Worm (Caenorhabditis elegans) whole organism, early embryonic: ENCODE results near the gene F56D2.3.

ENCODE experiments used
- aly-1 ChIP-seq: sonication (generic microtip); optimal IDR thresholded peaks from 2 replicates; lab custom pipeline; 2016; ENCODE audit warnings: missing genetic modification characterization, missing compliant biosample characterization
- ama-1 ChIP-seq: fragments of 150-350 bp; optimal IDR thresholded peaks from 2 replicates; lab custom pipeline; 2014
- ets-7 ChIP-seq: sonication (generic microtip); optimal IDR thresholded peaks from 2 replicates; lab custom pipeline; 2016; ENCODE audit warnings: missing genotype, missing genetic modification characterization, missing compliant biosample characterization
- hmbx-1 ChIP-seq: sonication (generic microtip); optimal IDR thresholded peaks from 2 replicates; lab custom pipeline; 2016; ENCODE audit warnings: mild to moderate bottlenecking, missing genetic modification characterization, missing compliant biosample characterization
- pes-1 ChIP-seq: fragments of 200-800 bp; sonication (Bioruptor generic); IDR thresholded peaks from 2 replicates; pipeline ENCODE4 v1.3.6; 2022; ENCODE audit warnings: missing genetic modification reagents, missing genetic modification characterization, missing compliant biosample characterization
- tbx-11 ChIP-seq: fragments of 200-800 bp; sonication (Bioruptor generic); IDR thresholded peaks from 2 replicates; pipeline ENCODE4 v1.3.6; 2022; ENCODE audit warnings: missing genetic modification characterization, missing compliant biosample characterization
- tbx-37 ChIP-seq: fragments of 200-800 bp; sonication (Bioruptor generic); conservative IDR thresholded peaks from 2 replicates; pipeline ENCODE4 v1.3.6; 2022; ENCODE audit warnings: missing genetic modification reagents, missing genetic modification characterization, missing compliant biosample characterization

- TF ChIP-seq hmbx-1 (tag; lab: Kevin White, UChicago) (no peak), ets-7 (tag; lab: Kevin White, UChicago) (no peak), tbx-37 (no peak), tbx-11 (GFP tag; lab: Robert Waterston, UW) (no peak), aly-1 (tag; lab: Kevin White, UChicago) (no peak), pes-1 (GFP tag; lab: Robert Waterston, UW) (no peak), ama-1 (lab: Kevin White, UChicago) (no peak)
These were observed 36.5 kb downstream of the F56D2.3 start for ce11 chrIII:5621236-5621635.
